Fruit fly (Drosophila melanogaster) whole organism, pupa: ENCODE data around the gene CG14147.
A peak's percentile ranks its signal among the peaks of the same experiment; 100 is the strongest.

Experiments used
- CG10348 ChIP-seq: fragments of 200-800 bp; sonication (Bioruptor generic); IDR thresholded peaks from 2 replicates; pipeline ENCODE4 v1.3.6; 2022; ENCODE audit warnings: missing biosample characterization, missing genetic modification characterization
- CG12605 ChIP-seq: fragments of 200-800 bp; sonication (Bioruptor generic); IDR thresholded peaks from 2 replicates; pipeline ENCODE4 v1.3.6; 2022; ENCODE audit warnings: missing biosample characterization, missing genetic modification characterization
- CG13204 ChIP-seq: fragments of 200-800 bp; sonication (Bioruptor generic); optimal IDR thresholded peaks from 2 replicates; lab custom pipeline; 2018; ENCODE audit warnings: missing biosample characterization, mild to moderate bottlenecking, missing genetic modification characterization, moderate library complexity
- CG14655 ChIP-seq: fragments of 200-800 bp; sonication (Bioruptor generic); optimal IDR thresholded peaks from 3 replicates; lab custom pipeline; 2017; ENCODE audit warnings: mild to moderate bottlenecking, missing biosample characterization, missing genetic modification reagents, missing genetic modification characterization
- CG15710 ChIP-seq: fragments of 200-800 bp; sonication (Bioruptor generic); optimal IDR thresholded peaks from 2 replicates; lab custom pipeline; 2018; ENCODE audit warnings: missing biosample characterization, mild to moderate bottlenecking, missing genetic modification characterization, moderate library complexity
- CG17806 ChIP-seq: fragments of 200-800 bp; sonication (Bioruptor generic); optimal IDR thresholded peaks from 2 replicates; lab custom pipeline; 2018; ENCODE audit warnings: missing biosample characterization, mild to moderate bottlenecking, missing genetic modification characterization, moderate library complexity
- CG32121 ChIP-seq: fragments of 200-800 bp; sonication (Bioruptor generic); IDR thresholded peaks from 2 replicates; pipeline ENCODE4 v1.3.6; 2022; ENCODE audit warnings: missing biosample characterization, missing genetic modification characterization
- CG34367 ChIP-seq: fragments of 200-800 bp; sonication (Bioruptor generic); optimal IDR thresholded peaks from 2 replicates; lab custom pipeline; 2018; ENCODE audit warnings: missing biosample characterization, mild to moderate bottlenecking, missing genetic modification characterization
- CG4496 ChIP-seq: fragments of 200-800 bp; sonication (Bioruptor generic); IDR thresholded peaks from 3 replicates; pipeline ENCODE4 v1.3.6; 2022; ENCODE audit warnings: missing biosample characterization, missing genetic modification characterization
- CG8159 ChIP-seq: fragments of 200-800 bp; sonication (Bioruptor generic); optimal IDR thresholded peaks from 3 replicates; lab custom pipeline; 2018; ENCODE audit warnings: missing biosample characterization, mild to moderate bottlenecking, missing genetic modification characterization, moderate library complexity
- CG8301 ChIP-seq: fragments of 200-800 bp; sonication (Bioruptor generic); optimal IDR thresholded peaks from 2 replicates; lab custom pipeline; 2018; ENCODE audit warnings: missing biosample characterization, mild to moderate bottlenecking, missing genetic modification characterization
- CG9948 ChIP-seq: fragments of 200-800 bp; sonication (Bioruptor generic); optimal IDR thresholded peaks from 2 replicates; lab custom pipeline; 2018; ENCODE audit warnings: missing biosample characterization, mild to moderate bottlenecking, missing genetic modification characterization, moderate library complexity
- D1 ChIP-seq: fragments of 200-800 bp; sonication (Bioruptor generic); optimal IDR thresholded peaks from 2 replicates; lab custom pipeline; 2018; ENCODE audit warnings: missing biosample characterization, mild to moderate bottlenecking, missing genetic modification characterization, moderate library complexity
- EcR ChIP-seq: fragments of 200-800 bp; sonication (Bioruptor generic); optimal IDR thresholded peaks from 3 replicates; lab custom pipeline; 2019; ENCODE audit warnings: missing biosample characterization, missing genetic modification characterization, mild to moderate bottlenecking, moderate library complexity, missing genetic modification reagents
- Ets98B ChIP-seq: fragments of 200-800 bp; sonication (Bioruptor generic); IDR thresholded peaks from 2 replicates; pipeline ENCODE4 v1.3.6; 2022; ENCODE audit warnings: missing biosample characterization, missing genetic modification characterization
- Pif1A ChIP-seq: fragments of 200-800 bp; sonication (Bioruptor generic); optimal IDR thresholded peaks from 3 replicates; lab custom pipeline; 2016; ENCODE audit warnings: missing biosample characterization, missing genetic modification characterization
- Pif1B ChIP-seq: fragments of 200-800 bp; sonication (Bioruptor generic); optimal IDR thresholded peaks from 3 replicates; lab custom pipeline; 2016; ENCODE audit warnings: missing biosample characterization, missing genetic modification characterization
- Snoo ChIP-seq: fragments of 200-800 bp; sonication (Bioruptor generic); optimal IDR thresholded peaks from 3 replicates; lab custom pipeline; 2017; ENCODE audit warnings: missing biosample characterization, mild to moderate bottlenecking, missing genetic modification characterization, inconsistent platforms
- fd96Ca ChIP-seq: fragments of 200-800 bp; sonication (Bioruptor generic); IDR thresholded peaks from 3 replicates; pipeline ENCODE4 v1.3.6; 2022; ENCODE audit warnings: missing biosample characterization, missing genetic modification characterization
- gl ChIP-seq: fragments of 200-800 bp; sonication (Bioruptor generic); optimal IDR thresholded peaks from 2 replicates; lab custom pipeline; 2018; ENCODE audit warnings: missing biosample characterization, mild to moderate bottlenecking, missing genetic modification characterization
- rn ChIP-seq: fragments of 200-800 bp; sonication (Bioruptor generic); IDR thresholded peaks from 2 replicates; pipeline ENCODE4 v1.3.6; 2022; ENCODE audit warnings: missing biosample characterization, missing genetic modification characterization

The CG14147 gene

DNA sequence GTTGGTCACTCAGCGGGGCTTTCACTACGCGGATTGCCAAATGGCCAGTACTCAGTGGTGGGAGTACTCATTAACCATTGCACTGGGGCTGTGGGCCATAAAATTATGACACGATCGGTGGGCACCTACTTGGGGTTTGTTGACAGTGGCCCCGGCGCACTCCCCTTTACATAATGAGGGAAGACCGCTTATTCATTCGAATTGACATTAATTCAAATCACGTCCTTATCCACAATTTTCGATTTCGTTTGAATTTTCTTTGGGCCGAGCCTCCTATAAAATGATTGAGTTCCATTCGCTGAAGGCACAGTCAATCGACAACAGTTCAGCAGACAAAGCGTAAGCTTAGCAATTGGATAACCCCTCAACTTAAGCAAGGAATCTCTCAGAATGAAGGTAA lies at the start of gene CG14147:
Gene CG14147 (plus strand): TSS at position 301 of the 400 bp plus-strand sequence.
- TF ChIP-seq CG32121 (GFP tag; lab: Robert Waterston, UW) (no peak), Snoo (tag; lab: Kevin White, UChicago) (no peak), gl (tag; lab: Kevin White, UChicago) (no peak), CG10348 (GFP tag; lab: Robert Waterston, UW) (no peak), Pif1B (no peak), CG17806 (no peak), CG13204 (GFP tag; lab: Kevin White, UChicago) (no peak), CG14655 (no peak)

DNA sequence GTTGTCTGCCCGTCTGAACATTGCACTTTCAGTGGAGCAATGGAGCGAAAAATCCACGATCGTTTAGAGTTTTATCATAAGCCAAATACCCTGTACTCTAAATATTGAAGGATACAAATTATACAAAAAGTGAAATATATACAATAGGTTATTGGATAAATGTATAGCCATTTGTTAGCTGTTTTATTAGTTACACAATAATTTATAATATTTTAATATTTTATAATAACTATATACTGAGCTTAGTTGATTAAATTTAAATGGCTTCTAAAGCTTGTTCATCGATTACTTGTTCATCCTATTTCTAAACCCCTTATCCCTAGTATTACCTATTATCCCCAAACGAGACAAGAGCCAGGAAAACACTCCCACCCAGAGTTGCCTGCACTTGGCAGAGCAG lies 49.5 kb upstream of the CG14147 start:
- TF ChIP-seq D1 (peak; percentile 41), CG12605 (GFP tag; lab: Robert Waterston, UW) (no peak), CG9948 (tag; lab: Kevin White, UChicago) (peak; percentile 86), CG34367 (tag; lab: Kevin White, UChicago) (peak; percentile 73), CG13204 (GFP tag; lab: Kevin White, UChicago) (no peak), rn (no peak), EcR (GFP tag; lab: Kevin White, UChicago) (peak; percentile 19), CG14655 (peak; percentile 79), CG15710 (tag; lab: Kevin White, UChicago) (peak; percentile 84), CG8301 (peak; percentile 66), Snoo (tag; lab: Kevin White, UChicago) (no peak), Pif1A (no peak), CG17806 (peak; percentile 78), CG4496 (GFP tag; lab: Robert Waterston, UW) (no peak), CG8159 (tag; lab: Kevin White, UChicago) (peak; percentile 85), CG32121 (GFP tag; lab: Robert Waterston, UW) (no peak), fd96Ca (no peak), CG10348 (GFP tag; lab: Robert Waterston, UW) (no peak), Pif1B (no peak), gl (tag; lab: Kevin White, UChicago) (peak; percentile 35), Ets98B (GFP tag; lab: Robert Waterston, UW) (no peak)

DNA sequence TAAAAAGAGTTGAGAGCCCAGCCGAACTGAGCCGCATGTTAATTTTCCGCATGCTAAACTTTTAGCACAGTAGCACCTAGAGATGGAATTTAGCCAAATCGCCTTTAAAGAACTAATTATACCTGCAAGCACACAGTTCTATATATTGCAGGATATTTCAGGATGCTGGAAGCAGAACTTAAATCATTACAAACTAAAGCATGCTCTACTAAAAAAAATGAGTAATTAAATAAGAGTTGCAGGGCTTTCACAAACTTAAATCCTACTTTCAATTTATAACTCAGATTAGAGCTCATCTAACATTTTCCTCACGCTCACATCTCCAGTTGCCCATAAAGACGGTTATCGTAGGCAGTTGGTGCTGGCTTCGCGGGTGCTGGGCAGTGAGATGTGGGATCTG lies 47.8 kb upstream of the CG14147 start:
- TF ChIP-seq CG8301 (peak; percentile 53), Pif1B (no peak), fd96Ca (no peak), CG13204 (GFP tag; lab: Kevin White, UChicago) (no peak), CG10348 (GFP tag; lab: Robert Waterston, UW) (no peak), CG9948 (tag; lab: Kevin White, UChicago) (no peak), D1 (no peak), rn (no peak), Snoo (tag; lab: Kevin White, UChicago) (no peak), CG34367 (tag; lab: Kevin White, UChicago) (no peak), Pif1A (no peak), CG4496 (GFP tag; lab: Robert Waterston, UW) (no peak), CG14655 (peak; percentile 66), CG15710 (tag; lab: Kevin White, UChicago) (no peak)

DNA sequence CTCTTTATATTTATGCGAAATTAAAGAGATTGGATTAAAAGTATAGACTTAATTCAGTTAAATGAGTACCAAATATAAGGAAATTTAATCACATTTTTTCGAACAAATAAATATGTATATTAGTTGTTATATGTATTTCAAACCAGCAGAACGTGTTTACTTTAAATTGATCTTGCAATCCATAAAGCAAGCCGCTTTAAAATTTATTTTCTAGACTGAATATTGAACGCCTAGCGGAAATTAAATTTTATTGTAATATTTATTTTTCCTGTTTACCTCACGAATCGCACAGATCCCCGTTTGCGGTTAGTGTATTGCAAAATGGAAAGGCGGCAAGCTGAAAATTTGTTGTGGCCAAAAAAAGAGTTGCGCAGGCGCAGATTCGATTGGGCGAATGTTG lies 45.1 kb upstream of the CG14147 start:
- TF ChIP-seq CG32121 (GFP tag; lab: Robert Waterston, UW) (no peak), CG10348 (GFP tag; lab: Robert Waterston, UW) (no peak), EcR (GFP tag; lab: Kevin White, UChicago) (no peak), rn (no peak), CG9948 (tag; lab: Kevin White, UChicago) (no peak), CG15710 (tag; lab: Kevin White, UChicago) (no peak), fd96Ca (no peak), CG8159 (tag; lab: Kevin White, UChicago) (no peak), CG34367 (tag; lab: Kevin White, UChicago) (no peak), CG17806 (no peak), D1 (no peak), Ets98B (GFP tag; lab: Robert Waterston, UW) (no peak)

DNA sequence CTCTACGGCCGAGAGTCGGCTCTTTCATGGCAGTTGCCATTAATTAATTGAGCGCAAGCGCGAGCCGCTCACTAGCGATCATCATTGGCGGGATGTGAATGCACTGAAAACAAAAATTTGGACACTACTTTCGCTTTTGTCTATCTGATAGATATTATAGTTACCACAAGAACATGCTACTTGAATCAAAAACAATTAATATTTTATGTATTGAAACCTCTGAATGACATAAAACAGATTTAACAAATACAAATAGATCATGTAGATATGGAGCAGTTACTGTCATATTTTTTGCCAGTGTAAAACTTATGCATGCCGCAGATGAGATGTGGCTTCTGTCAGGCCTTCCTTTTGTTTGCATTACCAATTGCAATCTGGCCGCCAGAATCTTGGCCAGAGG lies 44.5 kb upstream of the CG14147 start:
- TF ChIP-seq CG14655 (peak; percentile 64), D1 (no peak), CG15710 (tag; lab: Kevin White, UChicago) (peak; percentile 60), Snoo (tag; lab: Kevin White, UChicago) (peak; percentile 17), CG34367 (tag; lab: Kevin White, UChicago) (peak; percentile 47), gl (tag; lab: Kevin White, UChicago) (no peak), CG8159 (tag; lab: Kevin White, UChicago) (peak; percentile 72), CG12605 (GFP tag; lab: Robert Waterston, UW) (0 out of 2 replicates have a peak, but pooled peaks have one; percentile 28), CG8301 (peak; percentile 50), CG32121 (GFP tag; lab: Robert Waterston, UW) (peak; percentile 53; the same call in 1 of the 2 replicates), fd96Ca (no peak), CG10348 (GFP tag; lab: Robert Waterston, UW) (no peak), CG4496 (GFP tag; lab: Robert Waterston, UW) (peak; percentile 38; the same call in 2 of the 3 replicates), CG9948 (tag; lab: Kevin White, UChicago) (peak; percentile 48), rn (peak; percentile 32; the same call in 1 of the 2 replicates), CG13204 (GFP tag; lab: Kevin White, UChicago) (peak; percentile 41), Pif1A (peak; percentile 57), Pif1B (peak; percentile 51), EcR (GFP tag; lab: Kevin White, UChicago) (no peak), Ets98B (GFP tag; lab: Robert Waterston, UW) (peak; percentile 62), CG17806 (peak; percentile 68)

DNA sequence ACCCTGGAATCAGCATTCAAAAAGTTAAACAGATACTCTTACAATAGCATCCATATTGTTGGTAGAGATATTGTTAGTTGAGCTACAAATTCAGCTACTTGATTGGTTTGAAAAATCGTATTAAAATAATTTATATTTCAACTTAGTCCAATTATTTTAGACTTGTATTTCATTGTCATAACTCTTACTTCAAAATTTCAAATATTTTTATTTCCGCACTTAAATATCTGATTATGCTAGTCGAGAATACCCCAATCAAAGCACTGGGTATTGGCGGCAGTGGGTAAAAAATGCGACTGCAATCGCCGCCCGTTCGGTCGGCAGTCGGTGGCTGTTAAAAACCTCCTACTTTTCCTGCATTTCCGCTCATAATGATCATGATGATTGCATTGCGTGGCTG lies 43.6 kb upstream of the CG14147 start:
- TF ChIP-seq CG14655 (peak; percentile 91), CG9948 (tag; lab: Kevin White, UChicago) (peak; percentile 96), CG8301 (peak; percentile 94), CG12605 (GFP tag; lab: Robert Waterston, UW) (0 out of 2 replicates have a peak, but pooled peaks have one; percentile 27), Snoo (tag; lab: Kevin White, UChicago) (peak; percentile 90), CG13204 (GFP tag; lab: Kevin White, UChicago) (peak; percentile 9), fd96Ca (peak; percentile 54; the same call in 1 of the 3 replicates), CG10348 (GFP tag; lab: Robert Waterston, UW) (no peak), CG4496 (GFP tag; lab: Robert Waterston, UW) (peak; percentile 61; the same call in 2 of the 3 replicates), Pif1A (peak; percentile 45), CG15710 (tag; lab: Kevin White, UChicago) (peak; percentile 88), rn (peak; percentile 63), CG32121 (GFP tag; lab: Robert Waterston, UW) (peak; percentile 84), EcR (GFP tag; lab: Kevin White, UChicago) (no peak), CG8159 (tag; lab: Kevin White, UChicago) (peak; percentile 95), Ets98B (GFP tag; lab: Robert Waterston, UW) (no peak), CG34367 (tag; lab: Kevin White, UChicago) (peak; percentile 3), gl (tag; lab: Kevin White, UChicago) (peak; percentile 88), CG17806 (peak; percentile 94), Pif1B (peak; percentile 13), D1 (peak; percentile 95)
